Fruit fly (Drosophila melanogaster) whole organism, embryonic: ENCODE data around the gene CG13096.
A peak's percentile ranks its signal among the peaks of the same experiment; 100 is the strongest.

Experiments used
- Asciz ChIP-seq: fragments of 200-800 bp; sonication (Bioruptor generic); optimal IDR thresholded peaks from 2 replicates; lab custom pipeline; 2017; ENCODE audit warnings: missing biosample characterization, mild to moderate bottlenecking, missing genetic modification characterization, missing genetic modification reagents
- Atf6 ChIP-seq: fragments of 200-800 bp; sonication (Bioruptor generic); IDR thresholded peaks from 2 replicates; pipeline ENCODE4 v1.3.6; 2022; ENCODE audit warnings: missing biosample characterization, missing genetic modification characterization
- Bteb2 ChIP-seq: fragments of 200-800 bp; sonication (Bioruptor generic); optimal IDR thresholded peaks from 2 replicates; lab custom pipeline; 2016; ENCODE audit warnings: missing biosample characterization, missing genetic modification characterization
- CG11093 ChIP-seq: fragments of 200-800 bp; sonication (Bioruptor generic); IDR thresholded peaks from 3 replicates; pipeline ENCODE4 v1.3.6; 2022; ENCODE audit warnings: missing biosample characterization, missing genetic modification characterization
- CG11398 ChIP-seq: fragments of 200-800 bp; sonication (Bioruptor generic); optimal IDR thresholded peaks from 2 replicates; lab custom pipeline; 2016; ENCODE audit warnings: missing biosample characterization, missing genetic modification characterization
- CG12155 ChIP-seq: fragments of 200-800 bp; sonication (Bioruptor generic); optimal IDR thresholded peaks from 3 replicates; lab custom pipeline; 2016; ENCODE audit warnings: missing biosample characterization, missing genetic modification characterization
- CG12391 ChIP-seq: fragments of 200-800 bp; sonication (Bioruptor generic); optimal IDR thresholded peaks from 3 replicates; lab custom pipeline; 2018; ENCODE audit warnings: missing biosample characterization, mild to moderate bottlenecking, missing genetic modification characterization, moderate library complexity
- CG12659 ChIP-seq: fragments of 200-800 bp; sonication (Bioruptor generic); optimal IDR thresholded peaks from 3 replicates; lab custom pipeline; 2017; ENCODE audit warnings: mild to moderate bottlenecking, missing biosample characterization, missing genetic modification reagents, missing genetic modification characterization
- CG15269 ChIP-seq: fragments of 200-800 bp; sonication (Bioruptor generic); optimal IDR thresholded peaks from 2 replicates; lab custom pipeline; 2018; ENCODE audit warnings: missing biosample characterization, mild to moderate bottlenecking, missing genetic modification characterization, moderate library complexity
- CG15514 ChIP-seq: fragments of 200-800 bp; sonication (Bioruptor generic); optimal IDR thresholded peaks from 3 replicates; lab custom pipeline; 2017; ENCODE audit warnings: missing biosample characterization, missing genetic modification characterization, mild to moderate bottlenecking, moderate library complexity, missing genetic modification reagents
- CG1603 ChIP-seq: fragments of 200-800 bp; sonication (Bioruptor generic); optimal IDR thresholded peaks from 2 replicates; lab custom pipeline; 2019; ENCODE audit warnings: missing biosample characterization, mild to moderate bottlenecking, missing genetic modification characterization, moderate library complexity
- CG1647 ChIP-seq: fragments of 200-800 bp; sonication (Bioruptor generic); optimal IDR thresholded peaks from 3 replicates; lab custom pipeline; 2016; ENCODE audit warnings: missing biosample characterization, missing genetic modification characterization
- CG18599 ChIP-seq: fragments of 200-800 bp; sonication (Bioruptor generic); optimal IDR thresholded peaks from 3 replicates; lab custom pipeline; 2017; ENCODE audit warnings: missing biosample characterization, missing genetic modification characterization, mild to moderate bottlenecking, moderate library complexity, missing genetic modification reagents
- CG30403 ChIP-seq: fragments of 200-800 bp; sonication (Bioruptor generic); optimal IDR thresholded peaks from 3 replicates; lab custom pipeline; 2016; ENCODE audit warnings: missing biosample characterization, missing genetic modification characterization
- CG31365 ChIP-seq: fragments of 200-800 bp; sonication (Bioruptor generic); optimal IDR thresholded peaks from 2 replicates; lab custom pipeline; 2018; ENCODE audit warnings: missing biosample characterization, mild to moderate bottlenecking, missing genetic modification characterization
- CG4404 ChIP-seq: fragments of 200-800 bp; sonication (Bioruptor generic); IDR thresholded peaks from 2 replicates; pipeline ENCODE4 v1.3.6; 2022; ENCODE audit warnings: missing biosample characterization, missing genetic modification characterization
- CG6654 ChIP-seq: fragments of 200-800 bp; sonication (Bioruptor generic); optimal IDR thresholded peaks from 2 replicates; lab custom pipeline; 2017; ENCODE audit warnings: missing biosample characterization, mild to moderate bottlenecking, missing genetic modification characterization
- CG6689 ChIP-seq: fragments of 200-800 bp; sonication (Bioruptor generic); IDR thresholded peaks from 2 replicates; pipeline ENCODE4 v1.3.6; 2022; ENCODE audit warnings: missing biosample characterization, missing genetic modification characterization
- CG7745 ChIP-seq: fragments of 200-800 bp; sonication (Bioruptor generic); optimal IDR thresholded peaks from 2 replicates; lab custom pipeline; 2018; ENCODE audit warnings: missing biosample characterization, mild to moderate bottlenecking, missing genetic modification characterization, moderate library complexity
- CG7839 ChIP-seq: fragments of 200-800 bp; sonication (Bioruptor generic); optimal IDR thresholded peaks from 3 replicates; lab custom pipeline; 2018; ENCODE audit warnings: missing biosample characterization, mild to moderate bottlenecking, missing genetic modification characterization, moderate library complexity
- CG8290 ChIP-seq, 3 experiments: fragments of 200-800 bp; sonication (Bioruptor generic); optimal IDR thresholded peaks; 2 replicates each; lab custom pipeline; 2016 to 2019; ENCODE audit warnings: missing biosample characterization in 3 of 3, missing genetic modification characterization in 3 of 3, mild to moderate bottlenecking in 2 of 3, moderate library complexity in 1 of 3
- CG8765 ChIP-seq: fragments of 200-800 bp; sonication (Bioruptor generic); IDR thresholded peaks from 2 replicates; pipeline ENCODE4 v1.3.6; 2022; ENCODE audit warnings: missing biosample characterization, missing genetic modification characterization
- CG8924 ChIP-seq: fragments of 200-800 bp; optimal IDR thresholded peaks from 3 replicates; lab custom pipeline; 2019; ENCODE audit warnings: missing biosample characterization, mild to moderate bottlenecking, missing genetic modification characterization, moderate library complexity
- CG9727 ChIP-seq: fragments of 200-800 bp; sonication (Bioruptor generic); optimal IDR thresholded peaks from 3 replicates; lab custom pipeline; 2017; ENCODE audit warnings: missing biosample characterization, mild to moderate bottlenecking, missing genetic modification characterization
- CG9797 ChIP-seq: fragments of 200-800 bp; sonication (Bioruptor generic); optimal IDR thresholded peaks from 3 replicates; lab custom pipeline; 2018; ENCODE audit warnings: missing biosample characterization, mild to moderate bottlenecking, missing genetic modification characterization
- CoRest ChIP-seq: fragments of 200-800 bp; sonication (Bioruptor generic); optimal IDR thresholded peaks from 3 replicates; lab custom pipeline; 2018; ENCODE audit warnings: missing biosample characterization, mild to moderate bottlenecking, missing genetic modification characterization, moderate library complexity
- D19A ChIP-seq: fragments of 200-800 bp; optimal IDR thresholded peaks from 3 replicates; lab custom pipeline; 2019; ENCODE audit warnings: missing biosample characterization, mild to moderate bottlenecking, missing genetic modification characterization, moderate library complexity
- Eip74EF ChIP-seq, 2 experiments: fragments of 200-800 bp in 1 of 2; fragments of >200 bp in 1 of 2; sonication (Bioruptor generic) in 1 of 2; optimal IDR thresholded peaks; 2 replicates each; lab custom pipeline; 2017 to 2019; ENCODE audit warnings: missing biosample characterization in 2 of 2, missing genetic modification characterization in 2 of 2, mild to moderate bottlenecking in 1 of 2, moderate library complexity in 1 of 2
- Fer1 ChIP-seq: fragments of 200-800 bp; sonication (Bioruptor generic); optimal IDR thresholded peaks from 2 replicates; lab custom pipeline; 2017; ENCODE audit warnings: missing biosample characterization, mild to moderate bottlenecking, missing genetic modification characterization
- HLH3B ChIP-seq: fragments of 200-800 bp; sonication (Bioruptor generic); IDR thresholded peaks from 2 replicates; pipeline ENCODE4 v1.3.6; 2022; ENCODE audit warnings: missing biosample characterization, missing genetic modification characterization
- Jarid2 ChIP-seq: fragments of 200-800 bp; sonication (Bioruptor generic); optimal IDR thresholded peaks from 3 replicates; lab custom pipeline; 2017; ENCODE audit warnings: mild to moderate bottlenecking, missing biosample characterization, missing genetic modification reagents, missing genetic modification characterization
- Lpt ChIP-seq: fragments of >200 bp; optimal IDR thresholded peaks from 2 replicates; lab custom pipeline; 2018; ENCODE audit warnings: missing biosample characterization, missing genetic modification characterization
- MBD-R2 ChIP-seq: fragments of 200-800 bp; sonication (Bioruptor generic); IDR thresholded peaks from 2 replicates; pipeline ENCODE4 v1.3.6; 2022; ENCODE audit warnings: missing biosample characterization, missing genetic modification characterization
- NFAT ChIP-seq: fragments of 200-800 bp; sonication (Bioruptor generic); IDR thresholded peaks from 2 replicates; pipeline ENCODE4 v1.3.6; 2022; ENCODE audit warnings: missing biosample characterization, missing genetic modification characterization
- Rfx ChIP-seq: fragments of 200-800 bp; sonication (Bioruptor generic); IDR thresholded peaks from 2 replicates; pipeline ENCODE4 v1.3.6; 2022; ENCODE audit warnings: missing biosample characterization, missing genetic modification characterization
- Sox102F ChIP-seq: fragments of 200-800 bp; sonication (Bioruptor generic); optimal IDR thresholded peaks from 2 replicates; lab custom pipeline; 2018; ENCODE audit warnings: missing biosample characterization, mild to moderate bottlenecking, missing genetic modification characterization, moderate library complexity
- Tbp ChIP-seq: fragments of >200 bp; optimal IDR thresholded peaks from 2 replicates; lab custom pipeline; 2018; ENCODE audit warnings: missing biosample characterization, missing genetic modification characterization
- amos ChIP-seq: fragments of 200-800 bp; sonication (Bioruptor generic); IDR thresholded peaks from 2 replicates; pipeline ENCODE4 v1.3.6; 2022; ENCODE audit warnings: missing biosample characterization, missing genetic modification characterization; ENCODE audit not compliant: partially characterized antibody
- cad ChIP-seq: fragments of >200 bp; optimal IDR thresholded peaks from 2 replicates; lab custom pipeline; 2017; ENCODE audit warnings: missing biosample characterization, missing genetic modification characterization
- dmrt99B ChIP-seq: fragments of 200-800 bp; sonication (Bioruptor generic); optimal IDR thresholded peaks from 2 replicates; lab custom pipeline; 2018; ENCODE audit warnings: missing biosample characterization, mild to moderate bottlenecking, missing genetic modification characterization, moderate library complexity
- fu2 ChIP-seq: fragments of 200-800 bp; sonication (Bioruptor generic); optimal IDR thresholded peaks from 2 replicates; lab custom pipeline; 2016; ENCODE audit warnings: missing biosample characterization, missing genetic modification characterization
- gem ChIP-seq: fragments of 200-800 bp; sonication (Bioruptor generic); optimal IDR thresholded peaks from 2 replicates; lab custom pipeline; 2019; ENCODE audit warnings: missing biosample characterization, mild to moderate bottlenecking, missing genetic modification characterization, moderate library complexity
- lola ChIP-seq, 3 experiments: fragments of >200 bp in 2 of 3; fragments of 200-800 bp in 1 of 3; sonication (Bioruptor generic) in 1 of 3; optimal IDR thresholded peaks; 2 replicates each; lab custom pipeline; 2017 to 2019; ENCODE audit warnings: missing biosample characterization in 3 of 3, missing genetic modification characterization in 3 of 3, mild to moderate bottlenecking in 1 of 3, moderate library complexity in 1 of 3
- mam ChIP-seq: fragments of 200-800 bp; sonication (Bioruptor generic); optimal IDR thresholded peaks from 3 replicates; lab custom pipeline; 2016; ENCODE audit warnings: missing biosample characterization, missing genetic modification characterization
- prd ChIP-seq, 3 experiments: fragments of >200 bp in 2 of 3; fragments of 200-800 bp in 1 of 3; sonication (Bioruptor generic) in 1 of 3; optimal IDR thresholded peaks in 2 of 3; IDR thresholded peaks in 1 of 3; 2 replicates in 2 of 3; 3 replicates in 1 of 3; pipeline versions ENCODE4 v1.3.6 to Lab custom; 2017 to 2022; ENCODE audit warnings: missing biosample characterization in 1 of 3, missing genetic modification characterization in 1 of 3
- tin ChIP-seq: fragments of 200-800 bp; sonication (Bioruptor generic); optimal IDR thresholded peaks from 3 replicates; lab custom pipeline; 2016; ENCODE audit warnings: missing biosample characterization, missing genetic modification characterization
- twi ChIP-seq: fragments of 200-800 bp; optimal IDR thresholded peaks from 2 replicates; lab custom pipeline; 2019; ENCODE audit warnings: missing biosample characterization, mild to moderate bottlenecking, missing genetic modification characterization, moderate library complexity
- zfh2 ChIP-seq: fragments of 200-800 bp; sonication (Bioruptor generic); optimal IDR thresholded peaks from 2 replicates; lab custom pipeline; 2016; ENCODE audit warnings: missing biosample characterization, missing genetic modification characterization

The CG13096 gene

dm6 chr2L:8461782-8462453 is 49.7 kb downstream of the CG13096 start (continued):
- TF ChIP-seq fu2 (GFP tag; lab: Kevin White, UChicago) (no peak), Bteb2 (GFP tag; lab: Kevin White, UChicago) (peak; percentile 24), cad (no peak), CG1603 (tag; lab: Kevin White, UChicago) (no peak), CG11093 (no peak), Sox102F (GFP tag; lab: Kevin White, UChicago) (peak; percentile 35), CG4404 (no peak), CG31365 (tag; lab: Kevin White, UChicago) (no peak), CG8924 (tag; lab: Kevin White, UChicago) (peak; percentile 26), Atf6 (GFP tag; lab: Robert Waterston, UW) (0 out of 2 replicates have a peak, but pooled peaks have one; percentile 15), CG1647 (no peak), dmrt99B (tag; lab: Kevin White, UChicago) (peak; percentile 42), zfh2 (GFP tag; lab: Kevin White, UChicago) (peak; percentile 48), Eip74EF (GFP tag; optimal IDR thresholded peaks at IDR 0.05; lab: Kevin White, UChicago) (no peak), NFAT (no peak), CG15269 (tag; lab: Kevin White, UChicago) (peak; percentile 27), CG8765 (GFP tag; lab: Robert Waterston, UW) (no peak), CG15514 (GFP tag; lab: Kevin White, UChicago) (peak; percentile 29), lola (GFP tag; optimal IDR thresholded peaks at IDR 0.05; lab: Kevin White, UChicago) (peak in 1 of 3 experiments; percentile 4), HLH3B (GFP tag; lab: Robert Waterston, UW) (peak; percentile 24; the same call in 1 of the 2 replicates), CG11398 (GFP tag; lab: Kevin White, UChicago) (no peak), twi (no peak), Tbp (GFP tag; lab: Kevin White, UChicago) (no peak), Lpt (GFP tag; lab: Kevin White, UChicago) (no peak), Asciz (no peak), CoRest (tag; lab: Kevin White, UChicago) (peak; percentile 24), gem (peak; percentile 64), CG9727 (GFP tag; lab: Kevin White, UChicago) (peak; percentile 17), CG18599 (GFP tag; lab: Kevin White, UChicago) (peak; percentile 42), CG8290 (GFP tag; optimal IDR thresholded peaks at IDR 0.05; lab: Kevin White, UChicago) (no peak), CG8290 (tag; optimal IDR thresholded peaks at IDR 0.05; lab: Kevin White, UChicago) (peak in 1 of 2 experiments; percentile 6), amos (no peak), Rfx (peak; percentile 30; the same call in 1 of the 2 replicates), D19A (tag; lab: Kevin White, UChicago) (no peak), CG9797 (GFP tag; lab: Kevin White, UChicago) (no peak), CG12659 (GFP tag; lab: Kevin White, UChicago) (peak; percentile 37), Fer1 (GFP tag; lab: Kevin White, UChicago) (peak; percentile 23), CG7745 (no peak), CG12391 (peak; percentile 47), mam (GFP tag; lab: Kevin White, UChicago) (peak; percentile 41), prd (optimal IDR thresholded peaks at IDR 0.05; lab: Kevin White, UChicago) (no peak), prd (GFP tag; IDR thresholded peaks at IDR 0.05; lab: Robert Waterston, UW) (0 out of 3 replicates have a peak, but pooled peaks have one; percentile 18), CG7839 (peak; percentile 47), CG30403 (GFP tag; lab: Kevin White, UChicago) (peak; percentile 39), MBD-R2 (GFP tag; lab: Robert Waterston, UW) (no peak), Jarid2 (GFP tag; lab: Kevin White, UChicago) (peak; percentile 24), CG6654 (GFP tag; lab: Kevin White, UChicago) (no peak), tin (GFP tag; lab: Kevin White, UChicago) (no peak), CG12155 (GFP tag; lab: Kevin White, UChicago) (peak; percentile 6), CG6689 (no peak)
